Worm (Caenorhabditis elegans): ENCODE measurements around the gene mcm-7.

Gene mcm-7

ce11 chrV:4375807-4376564 lies 29.0 kb downstream of the mcm-7 start, which contains the start of gene F32D1.7:
Gene F32D1.7, minus strand, starts transcription at chrV:4376173.
- TF ChIP-seq aha-1 (tag): peak; percentile 22
- peak; percentile 53; the same call in 1 of the 2 replicates for TF ChIP-seq set-16 (GFP tag; IDR thresholded peaks at IDR 0.05)
- TF ChIP-seq lin-38 (GFP tag; IDR thresholded peaks at IDR 0.05): peak; percentile 56
- TF ChIP-seq Y48G9A.11 (GFP tag; IDR thresholded peaks at IDR 0.05): peak; percentile 27; the same call in 1 of the 2 replicates
- TF ChIP-seq lsy-2 (tag; optimal IDR thresholded peaks at IDR 0.05): no peak
- peak; percentile 13 for TF ChIP-seq F49E8.2 (tag; optimal IDR thresholded peaks at IDR 0.05; ENCODE audit: borderline replicate concordance)
- TF ChIP-seq jun-1 (tag; optimal IDR thresholded peaks at IDR 0.05): no peak
- no peak for TF ChIP-seq R02D3.7 (tag; optimal IDR thresholded peaks at IDR 0.05)
- peak in 1 of 2 experiments; percentile 32 for TF ChIP-seq unc-62 (GFP tag; optimal IDR thresholded peaks at IDR 0.05 in 1 of 2)
- TF ChIP-seq unc-62 (tag; optimal IDR thresholded peaks at IDR 0.05): no peak
- peak; percentile 51 for TF ChIP-seq unc-130 (GFP tag; optimal IDR thresholded peaks at IDR 0.05)

ce11 chrV:4377622-4378021 lies 30.7 kb downstream of the mcm-7 start, which contains the start of gene F32D1.8:
Gene F32D1.8, minus strand, starts transcription at chrV:4377722.
- TF ChIP-seq aha-1 (tag) (peak; percentile 69), unc-130 (GFP tag; optimal IDR thresholded peaks at IDR 0.05) (no peak)

- no peak for TF ChIP-seq saeg-2 (GFP tag; IDR thresholded peaks at IDR 0.05)
- no peak for TF ChIP-seq lim-7 (GFP tag; IDR thresholded peaks at IDR 0.05)
- no peak for TF ChIP-seq arid-1 (GFP tag; conservative IDR thresholded peaks at IDR 0.05)
- no peak for TF ChIP-seq vab-7 (GFP tag; IDR thresholded peaks at IDR 0.05)
- TF ChIP-seq snpc-4 (tag; optimal IDR thresholded peaks at IDR 0.05): no peak
- TF ChIP-seq duxl-1 (tag; optimal IDR thresholded peaks at IDR 0.05; ENCODE audit: poor library complexity): no peak
- no peak for TF ChIP-seq nhr-42 (GFP tag; IDR thresholded peaks at IDR 0.05)
- TF ChIP-seq D1046.2 (GFP tag; IDR thresholded peaks at IDR 0.05): no peak
- TF ChIP-seq unc-62 (GFP tag; optimal IDR thresholded peaks at IDR 0.05 in 1 of 2): no peak
- TF ChIP-seq unc-62 (tag; optimal IDR thresholded peaks at IDR 0.05): no peak
- no peak for TF ChIP-seq F26F4.8 (GFP tag; conservative IDR thresholded peaks at IDR 0.05)
- TF ChIP-seq mdl-1 (tag; optimal IDR thresholded peaks at IDR 0.05): no peak
- TF ChIP-seq F10B5.3 (tag; optimal IDR thresholded peaks at IDR 0.05): no peak
- TF ChIP-seq Y48G9A.11 (GFP tag; IDR thresholded peaks at IDR 0.05): no peak
Measured at ce11 chrV:4382298-4382697, 35.3 kb downstream of the mcm-7 start, which contains the start of gene F13A2.1. Gene F13A2.1, minus strand, starts transcription at chrV:4382398.

ce11 chrV:4384482-4384881 lies 37.5 kb downstream of the mcm-7 start, which contains the start of gene F13A2.2:
Gene F13A2.2, minus strand, starts transcription at chrV:4384582.
- TF ChIP-seq lsy-2 (tag; optimal IDR thresholded peaks at IDR 0.05) (no peak), daf-19 (GFP tag; conservative IDR thresholded peaks at IDR 0.05) (no peak), dpl-1 (GFP tag; optimal IDR thresholded peaks at IDR 0.05) (no peak), D1046.2 (GFP tag; IDR thresholded peaks at IDR 0.05) (no peak), ceh-32 (tag; optimal IDR thresholded peaks at IDR 0.05; ENCODE audit: poor library complexity) (no peak), fos-1 (tag; optimal IDR thresholded peaks at IDR 0.05) (no peak), jun-1 (tag; optimal IDR thresholded peaks at IDR 0.05) (no peak), daf-8 (GFP tag; IDR thresholded peaks at IDR 0.05) (no peak), F44E2.7 (GFP tag; IDR thresholded peaks at IDR 0.05) (no peak), F26F4.8 (GFP tag; conservative IDR thresholded peaks at IDR 0.05) (no peak), set-16 (GFP tag; IDR thresholded peaks at IDR 0.05) (no peak), lin-38 (GFP tag; IDR thresholded peaks at IDR 0.05) (no peak), zip-11 (GFP tag; IDR thresholded peaks at IDR 0.05) (no peak), hlh-30 (tag; optimal IDR thresholded peaks at IDR 0.05; ENCODE audit: insufficient read depth) (no peak), zag-1 (tag; optimal IDR thresholded peaks at IDR 0.05) (no peak), Y48G9A.11 (GFP tag; IDR thresholded peaks at IDR 0.05) (no peak), egl-43 (GFP tag; IDR thresholded peaks at IDR 0.05) (no peak), ZK546.5 (tag; optimal IDR thresholded peaks at IDR 0.05) (no peak)
